Worm (Caenorhabditis elegans) whole organism, L3 larva: ENCODE measurements around the gene lon-8.

ENCODE experiments used
- elt-2 ChIP-seq: sonication (generic microtip); optimal IDR thresholded peaks from 2 replicates; lab custom pipeline; 2016; ENCODE audit warnings: missing genetic modification reagents, mild to moderate bottlenecking, missing genetic modification characterization, missing compliant biosample characterization
- eor-1 ChIP-seq, 2 experiments: fragments of 150-350 bp; optimal IDR thresholded peaks; 2 replicates each; lab custom pipeline; 2014 to 2018; ENCODE audit warnings: missing biosample characterization in 2 of 2, missing genetic modification characterization in 2 of 2
- fkh-10 ChIP-seq: sonication (generic microtip); optimal IDR thresholded peaks from 2 replicates; lab custom pipeline; 2017; ENCODE audit warnings: missing biosample characterization, missing genetic modification reagents, missing genetic modification characterization
- hmg-11 ChIP-seq: sonication (generic microtip); optimal IDR thresholded peaks from 2 replicates; lab custom pipeline; 2016; ENCODE audit warnings: missing genetic modification characterization, missing compliant biosample characterization
- nhr-11 ChIP-seq: fragments of 150-350 bp; optimal IDR thresholded peaks from 2 replicates; lab custom pipeline; 2014; ENCODE audit warnings: missing biosample characterization, missing genetic modification characterization
- nhr-12 ChIP-seq: fragments of 150-350 bp; optimal IDR thresholded peaks from 2 replicates; lab custom pipeline; 2014; ENCODE audit warnings: missing biosample characterization, missing genetic modification characterization
- sea-2 ChIP-seq: fragments of 150-350 bp; sonication (generic microtip); optimal IDR thresholded peaks from 4 replicates; lab custom pipeline; 2014; ENCODE audit warnings: missing biosample characterization, missing genetic modification reagents, missing genetic modification characterization
- snpc-4 ChIP-seq: fragments of 150-350 bp; optimal IDR thresholded peaks from 2 replicates; lab custom pipeline; 2014; ENCODE audit warnings: missing biosample characterization, missing genetic modification characterization
- unc-39 ChIP-seq: sonication (generic microtip); optimal IDR thresholded peaks from 4 replicates; lab custom pipeline; 2017; ENCODE audit warnings: missing biosample characterization, missing genetic modification characterization
- ztf-11 ChIP-seq: fragments of 150-350 bp; optimal IDR thresholded peaks from 2 replicates; lab custom pipeline; 2014; ENCODE audit warnings: missing biosample characterization, missing genetic modification characterization

ce11 chrV:18022179-18022578 is 21.0 kb upstream of the lon-8 start, which contains the start of gene prp-6:
- TF ChIP-seq fkh-10 (GFP tag; lab: Kevin White, UChicago) (no peak), nhr-11 (tag; lab: Kevin White, UChicago) (no peak), elt-2 (tag; lab: Kevin White, UChicago) (no peak), nhr-12 (tag; lab: Kevin White, UChicago) (no peak), ztf-11 (no peak), unc-39 (no peak), hmg-11 (tag; lab: Kevin White, UChicago) (no peak), sea-2 (GFP tag; lab: Kevin White, UChicago) (no peak), eor-1 (tag; optimal IDR thresholded peaks at IDR 0.05; lab: Kevin White, UChicago) (no peak), snpc-4 (tag; lab: Kevin White, UChicago) (no peak)
